Worm (Caenorhabditis elegans) whole organism, midembryonic: ENCODE data around the gene msrp-5.
"Not testable (repeated sequence)": the region's sequence is repeated elsewhere in the genome, so short reads cannot be mapped to it uniquely, and the experiment has no call there.

Experiments
- T22C8.4 ChIP-seq: fragments of 200-800 bp; sonication (Bioruptor generic); IDR thresholded peaks from 2 replicates; pipeline ENCODE4 v1.3.6; 2022; ENCODE audit warnings: missing genetic modification characterization, missing compliant biosample characterization
- cog-1 ChIP-seq: sonication (generic microtip); optimal IDR thresholded peaks from 2 replicates; lab custom pipeline; 2016; ENCODE audit warnings: missing genetic modification characterization, missing compliant biosample characterization
- flt-1 ChIP-seq: fragments of 200-800 bp; sonication (Bioruptor generic); IDR thresholded peaks from 2 replicates; pipeline ENCODE4 v1.3.6; 2022; ENCODE audit warnings: missing genetic modification characterization, missing compliant biosample characterization
- klf-2 ChIP-seq: fragments of 200-800 bp; sonication (Bioruptor generic); conservative IDR thresholded peaks from 2 replicates; pipeline ENCODE4 v1.3.6; 2022; ENCODE audit warnings: missing genetic modification reagents, missing genetic modification characterization, missing compliant biosample characterization
- med-1 ChIP-seq: sonication (generic microtip); optimal IDR thresholded peaks from 2 replicates; lab custom pipeline; 2017; ENCODE audit warnings: missing genetic modification characterization, mild to moderate bottlenecking, missing compliant biosample characterization, antibody characterized with exemption, missing genetic modification reagents; ENCODE audit not compliant: insufficient read depth
- ref-1 ChIP-seq: fragments of 200-800 bp; sonication (Bioruptor generic); conservative IDR thresholded peaks from 2 replicates; pipeline ENCODE4 v1.3.6; 2022; ENCODE audit warnings: missing genetic modification reagents, missing genetic modification characterization, missing compliant biosample characterization
- tab-1 ChIP-seq: fragments of 200-800 bp; sonication (Bioruptor generic); IDR thresholded peaks from 2 replicates; pipeline ENCODE4 v1.3.6; 2022; ENCODE audit warnings: missing genetic modification characterization, missing compliant biosample characterization
- ztf-23 ChIP-seq: fragments of 200-800 bp; sonication (Bioruptor generic); IDR thresholded peaks from 2 replicates; pipeline ENCODE4 v1.3.6; 2022; ENCODE audit warnings: missing genetic modification reagents, missing genetic modification characterization, missing compliant biosample characterization
- ztf-29 ChIP-seq: fragments of 200-800 bp; sonication (Bioruptor generic); IDR thresholded peaks from 2 replicates; pipeline ENCODE4 v1.3.6; 2022; ENCODE audit warnings: missing genetic modification reagents, missing genetic modification characterization, missing compliant biosample characterization

msrp-5 gene

ce11 chrII:2616634-2617033 is at the start of gene msrp-5:
msrp-5 (plus strand) TSS chrII:2616934.
- not testable (repeated sequence) for TF ChIP-seq med-1 (GFP tag; lab: Kevin White, UChicago); T22C8.4 (GFP tag; lab: Robert Waterston, UW); klf-2 (GFP tag; lab: Robert Waterston, UW)

ce11 chrII:2578216-2578615 is 38.5 kb upstream of the msrp-5 start:
- TF ChIP-seq klf-2 (GFP tag; lab: Robert Waterston, UW) (no peak), ztf-29 (no peak), med-1 (GFP tag; lab: Kevin White, UChicago) (no peak), ref-1 (GFP tag; lab: Robert Waterston, UW) (no peak), flt-1 (no peak), ztf-23 (GFP tag; lab: Robert Waterston, UW) (no peak), cog-1 (tag; lab: Kevin White, UChicago) (no peak), T22C8.4 (GFP tag; lab: Robert Waterston, UW) (no peak), tab-1 (GFP tag; lab: Robert Waterston, UW) (no peak)

- TF ChIP-seq T22C8.4 (GFP tag; lab: Robert Waterston, UW) (no peak), flt-1 (no peak), klf-2 (GFP tag; lab: Robert Waterston, UW) (no peak), ref-1 (GFP tag; lab: Robert Waterston, UW) (no peak), med-1 (GFP tag; lab: Kevin White, UChicago) (no peak), cog-1 (tag; lab: Kevin White, UChicago) (no peak), tab-1 (GFP tag; lab: Robert Waterston, UW) (no peak), ztf-29 (no peak), ztf-23 (GFP tag; lab: Robert Waterston, UW) (no peak)
Measured at ce11 chrII:2583044-2583443, 33.7 kb upstream of the msrp-5 start, which contains the start of gene sri-74. sri-74 (minus strand) TSS chrII:2583144.

- no peak for TF ChIP-seq klf-2 (GFP tag; lab: Robert Waterston, UW)
Measured at ce11 chrII:2585493-2585892, 31.2 kb upstream of the msrp-5 start, which contains the start of gene sri-36. sri-36 (minus strand) TSS chrII:2585593.

ce11 chrII:2586861-2587554 is 29.7 kb upstream of the msrp-5 start, which contains the start of the genes F33H12.7 and sri-39:
F33H12.7 (minus strand) TSS chrII:2586911.
sri-39 (plus strand) TSS chrII:2587504.
- no peak for TF ChIP-seq flt-1
- no peak for TF ChIP-seq tab-1 (GFP tag; lab: Robert Waterston, UW)
- no peak for TF ChIP-seq med-1 (GFP tag; lab: Kevin White, UChicago)
- TF ChIP-seq ztf-23 (GFP tag; lab: Robert Waterston, UW), result no peak
- no peak for TF ChIP-seq ztf-29
- TF ChIP-seq T22C8.4 (GFP tag; lab: Robert Waterston, UW), result no peak
- no peak for TF ChIP-seq ref-1 (GFP tag; lab: Robert Waterston, UW)
- no peak for TF ChIP-seq klf-2 (GFP tag; lab: Robert Waterston, UW)
- no peak for TF ChIP-seq cog-1 (tag; lab: Kevin White, UChicago)

ce11 chrII:2600176-2600575 is 16.6 kb upstream of the msrp-5 start, which contains the start of gene F33H12.1:
F33H12.1 (plus strand) TSS chrII:2600476.
- not testable (repeated sequence) for TF ChIP-seq cog-1 (tag; lab: Kevin White, UChicago); tab-1 (GFP tag; lab: Robert Waterston, UW); med-1 (GFP tag; lab: Kevin White, UChicago)

ce11 chrII:2600931-2601330 is 15.8 kb upstream of the msrp-5 start:
- no peak for TF ChIP-seq med-1 (GFP tag; lab: Kevin White, UChicago)
- TF ChIP-seq tab-1 (GFP tag; lab: Robert Waterston, UW), result no peak
- TF ChIP-seq ref-1 (GFP tag; lab: Robert Waterston, UW), result no peak
- TF ChIP-seq flt-1, result no peak
- no peak for TF ChIP-seq klf-2 (GFP tag; lab: Robert Waterston, UW)
- TF ChIP-seq T22C8.4 (GFP tag; lab: Robert Waterston, UW), result no peak
- TF ChIP-seq cog-1 (tag; lab: Kevin White, UChicago), result no peak
- no peak for TF ChIP-seq ztf-29
- no peak for TF ChIP-seq ztf-23 (GFP tag; lab: Robert Waterston, UW)

ce11 chrII:2605319-2605718 is 11.4 kb upstream of the msrp-5 start, which contains the start of gene sri-77:
sri-77 (minus strand) TSS chrII:2605419.
- no peak for TF ChIP-seq tab-1 (GFP tag; lab: Robert Waterston, UW)
- no peak for TF ChIP-seq flt-1
- TF ChIP-seq ztf-23 (GFP tag; lab: Robert Waterston, UW), result no peak
- no peak for TF ChIP-seq cog-1 (tag; lab: Kevin White, UChicago)
- no peak for TF ChIP-seq ztf-29
- TF ChIP-seq ref-1 (GFP tag; lab: Robert Waterston, UW), result no peak
- TF ChIP-seq klf-2 (GFP tag; lab: Robert Waterston, UW), result no peak
- no peak for TF ChIP-seq med-1 (GFP tag; lab: Kevin White, UChicago)
- no peak for TF ChIP-seq T22C8.4 (GFP tag; lab: Robert Waterston, UW)

- TF ChIP-seq med-1 (GFP tag; lab: Kevin White, UChicago) (no peak), klf-2 (GFP tag; lab: Robert Waterston, UW) (no peak), flt-1 (no peak), ztf-29 (no peak), tab-1 (GFP tag; lab: Robert Waterston, UW) (no peak), cog-1 (tag; lab: Kevin White, UChicago) (no peak), ref-1 (GFP tag; lab: Robert Waterston, UW) (no peak), T22C8.4 (GFP tag; lab: Robert Waterston, UW) (no peak), ztf-23 (GFP tag; lab: Robert Waterston, UW) (no peak)
Measured at ce11 chrII:2610202-2610912, 6.4 kb upstream of the msrp-5 start, which contains the start of gene sri-38. sri-38 (plus strand) TSS chrII:2610862.
